Worm (Caenorhabditis elegans) whole organism, late embryonic: Measurements from ENCODE around the gene ZC513.3.

Source experiments
- C08G9.2 ChIP-seq: sonication (generic microtip); optimal IDR thresholded peaks from 2 replicates; lab custom pipeline; 2016; ENCODE audit warnings: mild to moderate bottlenecking, missing genetic modification characterization, moderate library complexity, missing compliant biosample characterization
- K02D7.2 ChIP-seq: sonication (generic microtip); optimal IDR thresholded peaks from 2 replicates; lab custom pipeline; 2017; ENCODE audit warnings: mild to moderate bottlenecking, missing genetic modification characterization, missing compliant biosample characterization
- K09A11.1 ChIP-seq: sonication (generic microtip); optimal IDR thresholded peaks from 2 replicates; lab custom pipeline; 2017; ENCODE audit warnings: antibody characterized with exemption, mild to moderate bottlenecking, missing genetic modification characterization, missing compliant biosample characterization; ENCODE audit not compliant: insufficient read depth
- T23F11.4 ChIP-seq: fragments of 200-800 bp; sonication (Bioruptor generic); optimal IDR thresholded peaks from 2 replicates; lab custom pipeline; 2018; ENCODE audit warnings: mild to moderate bottlenecking, missing genetic modification characterization, missing compliant biosample characterization
- Y22D7AL.16 ChIP-seq: sonication (generic microtip); optimal IDR thresholded peaks from 2 replicates; lab custom pipeline; 2016; ENCODE audit warnings: missing genetic modification characterization, missing compliant biosample characterization
- ahr-1 ChIP-seq: sonication (generic microtip); optimal IDR thresholded peaks from 2 replicates; lab custom pipeline; 2016; ENCODE audit warnings: missing genetic modification characterization, missing compliant biosample characterization
- ama-1 ChIP-seq: fragments of 150-350 bp; optimal IDR thresholded peaks from 2 replicates; lab custom pipeline; 2014
- ceh-14 ChIP-seq: sonication (generic microtip); optimal IDR thresholded peaks from 2 replicates; lab custom pipeline; 2016; ENCODE audit warnings: missing genotype, missing genetic modification characterization, missing compliant biosample characterization
- ceh-18 ChIP-seq: sonication (generic microtip); optimal IDR thresholded peaks from 2 replicates; lab custom pipeline; 2016; ENCODE audit warnings: missing genetic modification characterization, missing compliant biosample characterization
- ceh-19 ChIP-seq: fragments of 200-800 bp; sonication (Bioruptor generic); optimal IDR thresholded peaks from 2 replicates; lab custom pipeline; 2018; ENCODE audit warnings: mild to moderate bottlenecking, missing genetic modification characterization, missing compliant biosample characterization
- ceh-2 ChIP-seq: sonication (generic microtip); optimal IDR thresholded peaks from 2 replicates; lab custom pipeline; 2016; ENCODE audit warnings: missing genotype, missing genetic modification characterization, missing compliant biosample characterization
- ceh-30 ChIP-seq: fragments of 150-350 bp; optimal IDR thresholded peaks from 2 replicates; lab custom pipeline; 2014; ENCODE audit warnings: missing biosample characterization, missing genetic modification characterization
- ceh-31 ChIP-seq: sonication (generic microtip); optimal IDR thresholded peaks from 2 replicates; lab custom pipeline; 2016; ENCODE audit warnings: missing genetic modification characterization, missing compliant biosample characterization
- ceh-45 ChIP-seq: fragments of 200-800 bp; sonication (Bioruptor generic); IDR thresholded peaks from 2 replicates; pipeline ENCODE4 v1.3.6; 2022; ENCODE audit warnings: missing genetic modification reagents, missing genetic modification characterization, missing compliant biosample characterization
- ceh-6 ChIP-seq: fragments of 200-800 bp; sonication (Bioruptor generic); optimal IDR thresholded peaks from 2 replicates; lab custom pipeline; 2018; ENCODE audit warnings: mild to moderate bottlenecking, missing genetic modification characterization, missing compliant biosample characterization
- ceh-9 ChIP-seq: sonication (generic microtip); optimal IDR thresholded peaks from 2 replicates; lab custom pipeline; 2016; ENCODE audit warnings: mild to moderate bottlenecking, missing genetic modification characterization, inconsistent platforms, missing compliant biosample characterization
- dmd-4 ChIP-seq: sonication (generic microtip); optimal IDR thresholded peaks from 2 replicates; lab custom pipeline; 2016; ENCODE audit warnings: borderline replicate concordance, missing genetic modification characterization, missing compliant biosample characterization
- dve-1 ChIP-seq: sonication (generic microtip); optimal IDR thresholded peaks from 2 replicates; lab custom pipeline; 2017; ENCODE audit warnings: antibody characterized with exemption, mild to moderate bottlenecking, missing genetic modification characterization, missing compliant biosample characterization
- elt-4 ChIP-seq: sonication (generic microtip); optimal IDR thresholded peaks from 2 replicates; lab custom pipeline; 2016; ENCODE audit warnings: missing genetic modification characterization, missing compliant biosample characterization
- eyg-1 ChIP-seq: sonication (generic microtip); optimal IDR thresholded peaks from 2 replicates; lab custom pipeline; 2016; ENCODE audit warnings: missing genotype, missing genetic modification characterization, missing compliant biosample characterization
- fax-1 ChIP-seq: sonication (generic microtip); optimal IDR thresholded peaks from 2 replicates; lab custom pipeline; 2016; ENCODE audit warnings: missing genotype, missing genetic modification characterization, missing compliant biosample characterization
- fkh-6 ChIP-seq: sonication (generic microtip); optimal IDR thresholded peaks from 2 replicates; lab custom pipeline; 2016; ENCODE audit warnings: missing genetic modification characterization, missing compliant biosample characterization
- gmeb-2 ChIP-seq: sonication (generic microtip); optimal IDR thresholded peaks from 2 replicates; lab custom pipeline; 2016; ENCODE audit warnings: missing genetic modification characterization, inconsistent platforms, missing compliant biosample characterization
- hlh-13 ChIP-seq: fragments of 200-800 bp; sonication (Bioruptor generic); optimal IDR thresholded peaks from 2 replicates; lab custom pipeline; 2018; ENCODE audit warnings: mild to moderate bottlenecking, missing genetic modification characterization, missing compliant biosample characterization
- hlh-30 ChIP-seq: sonication (generic microtip); optimal IDR thresholded peaks from 2 replicates; lab custom pipeline; 2017; ENCODE audit warnings: antibody characterized with exemption, missing genetic modification characterization, missing compliant biosample characterization; ENCODE audit not compliant: insufficient read depth
- hlh-6 ChIP-seq: sonication (generic microtip); optimal IDR thresholded peaks from 2 replicates; lab custom pipeline; 2016; ENCODE audit warnings: missing genotype, missing genetic modification characterization, missing compliant biosample characterization
- hlh-8 ChIP-seq: sonication (generic microtip); optimal IDR thresholded peaks from 2 replicates; lab custom pipeline; 2016; ENCODE audit warnings: missing genotype, missing genetic modification characterization, missing compliant biosample characterization
- lim-6 ChIP-seq: sonication (generic microtip); optimal IDR thresholded peaks from 2 replicates; lab custom pipeline; 2016; ENCODE audit warnings: missing genetic modification characterization, missing compliant biosample characterization
- lin-11 ChIP-seq: fragments of 200-800 bp; sonication (Bioruptor generic); optimal IDR thresholded peaks from 2 replicates; lab custom pipeline; 2018; ENCODE audit warnings: mild to moderate bottlenecking, missing genetic modification characterization, missing compliant biosample characterization
- madf-2 ChIP-seq: sonication (generic microtip); optimal IDR thresholded peaks from 2 replicates; lab custom pipeline; 2017; ENCODE audit warnings: missing genetic modification characterization, missing compliant biosample characterization
- mec-3 ChIP-seq: sonication (generic microtip); optimal IDR thresholded peaks from 2 replicates; lab custom pipeline; 2016; ENCODE audit warnings: borderline replicate concordance, missing genetic modification characterization, missing compliant biosample characterization
- nhr-232 ChIP-seq: sonication (generic microtip); optimal IDR thresholded peaks from 2 replicates; lab custom pipeline; 2016; ENCODE audit warnings: missing genetic modification characterization, missing compliant biosample characterization
- odd-2 ChIP-seq: sonication (generic microtip); optimal IDR thresholded peaks from 2 replicates; lab custom pipeline; 2017; ENCODE audit warnings: antibody characterized with exemption, mild to moderate bottlenecking, missing genetic modification characterization, missing compliant biosample characterization
- pag-3 ChIP-seq: sonication (generic microtip); optimal IDR thresholded peaks from 2 replicates; lab custom pipeline; 2016; ENCODE audit warnings: missing compliant biosample characterization, missing genetic modification characterization, borderline replicate concordance
- pax-1 ChIP-seq: fragments of 150-350 bp; optimal IDR thresholded peaks from 2 replicates; lab custom pipeline; 2014; ENCODE audit warnings: missing biosample characterization, missing genetic modification characterization
- pha-2 ChIP-seq: sonication (generic microtip); optimal IDR thresholded peaks from 2 replicates; lab custom pipeline; 2017; ENCODE audit warnings: mild to moderate bottlenecking, missing genetic modification characterization, missing compliant biosample characterization
- pha-4 ChIP-seq: fragments of 150-350 bp; optimal IDR thresholded peaks from 2 replicates; lab custom pipeline; 2018; ENCODE audit warnings: missing biosample characterization, missing genetic modification reagents, missing genetic modification characterization
- pqm-1 ChIP-seq: sonication (generic microtip); optimal IDR thresholded peaks from 2 replicates; lab custom pipeline; 2016; ENCODE audit warnings: missing genetic modification characterization, missing compliant biosample characterization
- pros-1 ChIP-seq: fragments of 150-350 bp; optimal IDR thresholded peaks from 2 replicates; lab custom pipeline; 2014; ENCODE audit warnings: missing biosample characterization, missing genetic modification reagents, missing genetic modification characterization
- rnt-1 ChIP-seq: sonication (generic microtip); optimal IDR thresholded peaks from 2 replicates; lab custom pipeline; 2016; ENCODE audit warnings: missing genetic modification characterization, missing compliant biosample characterization
- sdc-2 ChIP-seq: sonication (generic microtip); optimal IDR thresholded peaks from 2 replicates; lab custom pipeline; 2016; ENCODE audit warnings: missing genotype, missing genetic modification characterization, missing compliant biosample characterization
- sox-2 ChIP-seq: fragments of 200-800 bp; sonication (Bioruptor generic); IDR thresholded peaks from 2 replicates; pipeline ENCODE4 v1.3.6; 2022; ENCODE audit warnings: missing genetic modification reagents, missing genetic modification characterization, missing compliant biosample characterization
- tbx-2 ChIP-seq: sonication (generic microtip); optimal IDR thresholded peaks from 2 replicates; lab custom pipeline; 2016; ENCODE audit warnings: missing genetic modification characterization, missing compliant biosample characterization
- tbx-7 ChIP-seq: sonication (generic microtip); optimal IDR thresholded peaks from 2 replicates; lab custom pipeline; 2016; ENCODE audit warnings: missing genotype, missing genetic modification characterization, missing compliant biosample characterization
- ttx-3 ChIP-seq: sonication (generic microtip); optimal IDR thresholded peaks from 2 replicates; lab custom pipeline; 2016; ENCODE audit warnings: missing genetic modification reagents, missing genetic modification characterization, missing compliant biosample characterization
- unc-3 ChIP-seq, 2 experiments: fragments of 200-800 bp in 1 of 2; sonication (Bioruptor generic) in 1 of 2; sonication (generic microtip) in 1 of 2; conservative IDR thresholded peaks in 1 of 2; optimal IDR thresholded peaks in 1 of 2; 2 replicates each; pipeline versions ENCODE4 v1.3.6 to Lab custom; 2016 to 2022; ENCODE audit warnings: missing compliant biosample characterization in 2 of 2, missing genetic modification characterization in 2 of 2, missing genetic modification reagents in 1 of 2
- unc-42 ChIP-seq: sonication (generic microtip); optimal IDR thresholded peaks from 2 replicates; lab custom pipeline; 2016; ENCODE audit warnings: missing genotype, missing genetic modification characterization, missing compliant biosample characterization
- unc-55 ChIP-seq: sonication (generic microtip); optimal IDR thresholded peaks from 2 replicates; lab custom pipeline; 2017; ENCODE audit warnings: missing biosample characterization, missing genetic modification reagents, missing genetic modification characterization
- unc-86 ChIP-seq: sonication (generic microtip); optimal IDR thresholded peaks from 2 replicates; lab custom pipeline; 2016; ENCODE audit warnings: missing genetic modification characterization, missing compliant biosample characterization
- zip-5 ChIP-seq: sonication (generic microtip); optimal IDR thresholded peaks from 2 replicates; lab custom pipeline; 2016; ENCODE audit warnings: missing genetic modification characterization, missing compliant biosample characterization

The ZC513.3 gene

DNA sequence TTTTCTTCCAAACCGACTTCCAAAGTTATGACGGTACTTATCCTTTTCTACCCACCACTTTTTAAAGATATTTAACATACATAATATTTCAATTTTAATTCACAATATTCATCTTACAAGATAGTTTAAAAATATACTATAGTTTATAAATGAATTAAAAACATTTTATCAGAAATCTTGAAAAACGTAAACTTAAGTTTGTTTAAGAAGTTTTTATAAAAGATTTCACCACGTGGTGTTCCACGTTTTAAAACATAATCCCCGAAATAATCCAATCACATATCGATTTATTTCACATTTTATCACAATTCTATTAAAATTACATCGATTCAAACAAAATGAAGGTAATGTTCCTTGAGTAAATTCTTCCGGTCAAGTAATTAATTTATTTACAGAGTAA lies at the start of gene ZC513.3:
Gene ZC513.3, plus strand, starts transcription at position 301 of the 400 bp plus-strand sequence.
- TF ChIP-seq nhr-232 (tag; lab: Kevin White, UChicago) (no peak), hlh-13 (no peak), hlh-30 (no peak), ceh-2 (no peak), fax-1 (tag; lab: Kevin White, UChicago) (no peak), dve-1 (tag; lab: Kevin White, UChicago) (no peak)

DNA sequence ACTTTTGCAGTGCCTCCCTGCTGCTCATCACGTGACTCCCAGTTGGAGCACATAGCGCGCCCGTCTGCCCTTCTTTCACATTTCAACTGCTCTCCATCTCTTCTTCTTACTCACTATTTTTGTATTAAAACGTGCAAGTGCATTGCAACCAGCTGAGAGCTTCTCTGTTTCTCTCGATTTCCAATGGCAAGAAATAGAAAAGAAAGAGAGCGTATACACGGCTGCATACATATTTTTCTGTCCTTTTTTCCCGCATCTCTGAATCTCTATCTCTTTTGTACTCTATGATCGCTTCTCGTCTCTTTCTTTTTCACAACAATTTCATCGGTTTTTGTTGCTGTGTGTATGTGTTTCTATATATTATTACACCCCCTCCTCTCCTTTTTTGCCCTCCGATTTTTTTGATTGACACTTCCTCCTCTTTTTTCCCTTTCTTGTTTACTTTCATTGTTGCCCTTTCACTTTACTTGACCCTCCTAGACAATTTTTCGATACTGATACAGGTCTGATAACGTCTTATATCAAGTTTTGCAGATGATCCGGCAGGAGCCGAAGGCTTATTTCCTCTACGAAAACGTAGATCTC lies 45.8 kb upstream of the ZC513.3 start, which contains the start of gene Y97E10AR.1:
Gene Y97E10AR.1, plus strand, starts transcription at position 535 of the 585 bp plus-strand sequence.
- TF ChIP-seq ceh-18 (tag; lab: Kevin White, UChicago) (peak; percentile 98), tbx-7 (no peak), pha-2 (tag; lab: Kevin White, UChicago) (no peak), eyg-1 (tag; lab: Kevin White, UChicago) (no peak), ceh-45 (GFP tag; lab: Robert Waterston, UW) (no peak), C08G9.2 (tag; lab: Kevin White, UChicago) (peak; percentile 18), dve-1 (tag; lab: Kevin White, UChicago) (peak; percentile 70), ceh-31 (peak; percentile 89), ama-1 (no peak), unc-42 (tag; lab: Kevin White, UChicago) (peak; percentile 86), ceh-9 (tag; lab: Kevin White, UChicago) (no peak), lin-11 (tag; lab: Kevin White, UChicago) (no peak), odd-2 (tag; lab: Kevin White, UChicago) (no peak), unc-86 (tag; lab: Kevin White, UChicago) (no peak), ceh-19 (GFP tag; lab: Kevin White, UChicago) (peak; percentile 78), fkh-6 (tag; lab: Kevin White, UChicago) (peak; percentile 62), hlh-6 (no peak), unc-55 (GFP tag; lab: Kevin White, UChicago) (peak; percentile 67), lim-6 (no peak), hlh-8 (tag; lab: Kevin White, UChicago) (peak; percentile 77), ttx-3 (no peak), sdc-2 (tag; lab: Kevin White, UChicago) (peak; percentile 29), ceh-6 (no peak), ceh-30 (tag; lab: Kevin White, UChicago) (peak; percentile 50), zip-5 (tag; lab: Kevin White, UChicago) (no peak), K09A11.1 (tag; lab: Kevin White, UChicago) (peak; percentile 39), elt-4 (tag; lab: Kevin White, UChicago) (no peak), mec-3 (tag; lab: Kevin White, UChicago) (no peak), madf-2 (tag; lab: Kevin White, UChicago) (peak; percentile 36), hlh-13 (no peak), pag-3 (peak; percentile 3), ceh-14 (tag; lab: Kevin White, UChicago) (peak; percentile 77), rnt-1 (tag; lab: Kevin White, UChicago) (peak; percentile 58), pax-1 (tag; lab: Kevin White, UChicago) (no peak), pros-1 (peak; percentile 68), Y22D7AL.16 (tag; lab: Kevin White, UChicago) (no peak), pqm-1 (tag; lab: Kevin White, UChicago) (peak; percentile 12), dmd-4 (tag; lab: Kevin White, UChicago) (no peak), unc-3 (GFP tag; conservative IDR thresholded peaks at IDR 0.05; lab: Robert Waterston, UW) (no peak), unc-3 (tag; optimal IDR thresholded peaks at IDR 0.05; lab: Kevin White, UChicago) (peak; percentile 47), gmeb-2 (tag; lab: Kevin White, UChicago) (no peak), ceh-2 (peak; percentile 34), tbx-2 (tag; lab: Kevin White, UChicago) (peak; percentile 74), ahr-1 (tag; lab: Kevin White, UChicago) (no peak), fax-1 (tag; lab: Kevin White, UChicago) (no peak), T23F11.4 (GFP tag; lab: Kevin White, UChicago) (no peak), pha-4 (tag; lab: Kevin White, UChicago) (no peak), sox-2 (no peak), K02D7.2 (no peak)
